Worm (Caenorhabditis elegans) whole organism, young adult: ENCODE measurements around the gene Y48A6B.9.
"Not testable (repeated sequence)": the region's sequence is repeated elsewhere in the genome, so short reads cannot be mapped to it uniquely, and the experiment has no call there.

Experiments used
- B0336.3 ChIP-seq: fragments of 200-800 bp; sonication (Bioruptor generic); IDR thresholded peaks from 2 replicates; pipeline ENCODE4 v1.3.6; 2022; ENCODE audit warnings: missing genetic modification characterization, missing compliant biosample characterization
- C06A6.2 ChIP-seq: fragments of 200-800 bp; sonication (Bioruptor generic); conservative IDR thresholded peaks from 2 replicates; pipeline ENCODE4 v1.3.6; 2022; ENCODE audit warnings: missing genetic modification characterization, missing compliant biosample characterization
- F33H1.4 ChIP-seq: fragments of 200-800 bp; sonication (Bioruptor generic); IDR thresholded peaks from 2 replicates; pipeline ENCODE4 v1.3.6; 2022; ENCODE audit warnings: missing genetic modification reagents, missing genetic modification characterization, missing compliant biosample characterization
- F39B2.1 ChIP-seq: fragments of 200-800 bp; sonication (Bioruptor generic); IDR thresholded peaks from 2 replicates; pipeline ENCODE4 v1.3.6; 2022; ENCODE audit warnings: missing genetic modification reagents, missing genetic modification characterization, missing compliant biosample characterization
- F49E8.2 ChIP-seq: sonication (generic microtip); optimal IDR thresholded peaks from 3 replicates; lab custom pipeline; 2017; ENCODE audit warnings: missing genetic modification characterization, mild to moderate bottlenecking, missing compliant biosample characterization, antibody characterized with exemption, moderate library complexity; ENCODE audit not compliant: insufficient read depth
- F52B5.7 ChIP-seq: sonication (generic microtip); optimal IDR thresholded peaks from 2 replicates; lab custom pipeline; 2016; ENCODE audit warnings: mild to moderate bottlenecking, missing genetic modification characterization, missing compliant biosample characterization
- Y56A3A.18 ChIP-seq: fragments of 200-800 bp; sonication (Bioruptor generic); IDR thresholded peaks from 2 replicates; pipeline ENCODE4 v1.3.6; 2022; ENCODE audit warnings: missing genetic modification reagents, missing genetic modification characterization, missing compliant biosample characterization
- atf-7 ChIP-seq: sonication (generic microtip); optimal IDR thresholded peaks from 2 replicates; lab custom pipeline; 2017; ENCODE audit warnings: mild to moderate bottlenecking, missing genetic modification characterization, missing compliant biosample characterization
- athp-1 ChIP-seq: sonication (generic microtip); optimal IDR thresholded peaks from 2 replicates; lab custom pipeline; 2017; ENCODE audit warnings: mild to moderate bottlenecking, missing genetic modification characterization, missing compliant biosample characterization
- cebp-1 ChIP-seq, 2 experiments: fragments of 200-800 bp in 1 of 2; sonication (Bioruptor generic) in 1 of 2; sonication (generic microtip) in 1 of 2; IDR thresholded peaks in 1 of 2; optimal IDR thresholded peaks in 1 of 2; 2 replicates each; pipeline versions ENCODE4 v1.3.6 to Lab custom; 2017 to 2022; ENCODE audit warnings: missing compliant biosample characterization in 2 of 2, missing genetic modification characterization in 2 of 2, mild to moderate bottlenecking in 1 of 2, missing genetic modification reagents in 1 of 2, moderate library complexity in 1 of 2
- cebp-2 ChIP-seq: fragments of 200-800 bp; sonication (Bioruptor generic); IDR thresholded peaks from 2 replicates; pipeline ENCODE4 v1.3.6; 2022; ENCODE audit warnings: missing genetic modification characterization, missing compliant biosample characterization
- ceh-100 ChIP-seq: fragments of 200-800 bp; sonication (Bioruptor generic); IDR thresholded peaks from 2 replicates; pipeline ENCODE4 v1.3.6; 2022; ENCODE audit warnings: missing genetic modification reagents, missing genetic modification characterization, missing compliant biosample characterization
- die-1 ChIP-seq: sonication (generic microtip); optimal IDR thresholded peaks from 2 replicates; lab custom pipeline; 2016; ENCODE audit warnings: missing genotype, mild to moderate bottlenecking, missing genetic modification characterization, missing compliant biosample characterization
- dox-1 ChIP-seq: fragments of 200-800 bp; sonication (Bioruptor generic); IDR thresholded peaks from 2 replicates; pipeline ENCODE4 v1.3.6; 2022; ENCODE audit warnings: missing genetic modification reagents, missing genetic modification characterization, missing compliant biosample characterization
- ets-4 ChIP-seq: fragments of 200-800 bp; sonication (Bioruptor generic); optimal IDR thresholded peaks from 2 replicates; lab custom pipeline; 2018; ENCODE audit warnings: mild to moderate bottlenecking, missing genetic modification characterization, missing compliant biosample characterization
- him-1 ChIP-seq: sonication (generic microtip); optimal IDR thresholded peaks from 2 replicates; lab custom pipeline; 2016; ENCODE audit warnings: missing genotype, missing genetic modification reagents, missing genetic modification characterization, missing compliant biosample characterization
- hrde-1 ChIP-seq: sonication (generic microtip); optimal IDR thresholded peaks from 2 replicates; lab custom pipeline; 2016; ENCODE audit warnings: missing genetic modification characterization, mild to moderate bottlenecking, missing compliant biosample characterization, moderate library complexity, missing genotype, missing genetic modification reagents, borderline replicate concordance
- let-526 ChIP-seq: fragments of 200-800 bp; sonication (Bioruptor generic); IDR thresholded peaks from 2 replicates; pipeline ENCODE4 v1.3.6; 2022; ENCODE audit warnings: missing genetic modification reagents, missing genetic modification characterization, missing compliant biosample characterization
- let-607 ChIP-seq, 2 experiments: fragments of 200-800 bp in 1 of 2; sonication (Bioruptor generic) in 1 of 2; sonication (generic microtip) in 1 of 2; optimal IDR thresholded peaks; 2 replicates each; lab custom pipeline; 2016 to 2018; ENCODE audit warnings: mild to moderate bottlenecking in 2 of 2, missing compliant biosample characterization in 2 of 2, missing genetic modification characterization in 2 of 2, moderate library complexity in 2 of 2, missing genotype in 1 of 2
- lin-26 ChIP-seq: fragments of 200-800 bp; sonication (Bioruptor generic); IDR thresholded peaks from 2 replicates; pipeline ENCODE4 v1.3.6; 2022; ENCODE audit warnings: missing genetic modification reagents, missing genetic modification characterization, missing compliant biosample characterization
- lin-40 ChIP-seq: sonication (generic microtip); optimal IDR thresholded peaks from 2 replicates; lab custom pipeline; 2016; ENCODE audit warnings: missing genetic modification characterization, mild to moderate bottlenecking, missing compliant biosample characterization, missing genotype, missing genetic modification reagents
- lin-54 ChIP-seq: fragments of 200-800 bp; sonication (Bioruptor generic); optimal IDR thresholded peaks from 2 replicates; lab custom pipeline; 2018; ENCODE audit warnings: mild to moderate bottlenecking, missing genetic modification characterization, missing compliant biosample characterization
- madf-10 ChIP-seq: sonication (generic microtip); optimal IDR thresholded peaks from 2 replicates; lab custom pipeline; 2016; ENCODE audit warnings: mild to moderate bottlenecking, missing genetic modification characterization, missing compliant biosample characterization
- madf-8 ChIP-seq: fragments of 200-800 bp; sonication (Bioruptor generic); conservative IDR thresholded peaks from 2 replicates; pipeline ENCODE4 v1.3.6; 2022; ENCODE audit warnings: missing genetic modification reagents, missing genetic modification characterization, missing compliant biosample characterization
- mcd-1 ChIP-seq: fragments of 200-800 bp; sonication (Bioruptor generic); IDR thresholded peaks from 2 replicates; pipeline ENCODE4 v1.3.6; 2022; ENCODE audit warnings: missing genetic modification reagents, missing genetic modification characterization, missing compliant biosample characterization
- mel-28 ChIP-seq: sonication (generic microtip); optimal IDR thresholded peaks from 2 replicates; lab custom pipeline; 2016; ENCODE audit warnings: borderline replicate concordance, mild to moderate bottlenecking, missing genetic modification characterization, missing compliant biosample characterization
- nfyb-1 ChIP-seq: fragments of 200-800 bp; sonication (Bioruptor generic); IDR thresholded peaks from 2 replicates; pipeline ENCODE4 v1.3.6; 2022; ENCODE audit warnings: missing genetic modification reagents, missing genetic modification characterization, missing compliant biosample characterization
- nhr-80 ChIP-seq: sonication (generic microtip); optimal IDR thresholded peaks from 2 replicates; lab custom pipeline; 2016; ENCODE audit warnings: missing genetic modification characterization, missing compliant biosample characterization
- nhr-90 ChIP-seq: sonication (generic microtip); optimal IDR thresholded peaks from 2 replicates; lab custom pipeline; 2016; ENCODE audit warnings: missing genotype, mild to moderate bottlenecking, missing genetic modification characterization, missing compliant biosample characterization
- pbrm-1 ChIP-seq: fragments of 200-800 bp; sonication (Bioruptor generic); IDR thresholded peaks from 2 replicates; pipeline ENCODE4 v1.3.6; 2022; ENCODE audit warnings: missing genetic modification reagents, missing genetic modification characterization, missing compliant biosample characterization
- pha-4 ChIP-seq: fragments of 150-350 bp; sonication (generic microtip); optimal IDR thresholded peaks from 2 replicates; lab custom pipeline; 2014; ENCODE audit warnings: missing biosample characterization, missing genetic modification reagents, missing genetic modification characterization
- repo-1 ChIP-seq: sonication (generic microtip); optimal IDR thresholded peaks from 2 replicates; lab custom pipeline; 2017; ENCODE audit warnings: mild to moderate bottlenecking, missing genetic modification characterization, missing compliant biosample characterization
- rpc-1 ChIP-seq, 2 experiments: fragments of 150-350 bp in 1 of 2; sonication (generic microtip) in 1 of 2; optimal IDR thresholded peaks; 2 replicates each; lab custom pipeline; 2014 to 2018; ENCODE audit warnings: missing biosample characterization in 1 of 2, missing genetic modification characterization in 1 of 2, missing genetic modification reagents in 1 of 2, missing genotype in 1 of 2
- snpc-1.1 ChIP-seq: sonication (generic microtip); optimal IDR thresholded peaks from 2 replicates; lab custom pipeline; 2017; ENCODE audit warnings: missing genetic modification characterization, mild to moderate bottlenecking, missing compliant biosample characterization, antibody characterized with exemption, moderate library complexity, missing genotype, missing genetic modification reagents; ENCODE audit not compliant: insufficient read depth
- snpc-4 ChIP-seq, 5 experiments: fragments of 150-350 bp in 1 of 5; sonication (generic microtip) in 4 of 5; optimal IDR thresholded peaks; 2 replicates each; lab custom pipeline; 2014 to 2018; ENCODE audit warnings: missing genetic modification characterization in 5 of 5, missing biosample characterization in 3 of 5, antibody characterized with exemption in 2 of 5, mild to moderate bottlenecking in 2 of 5, missing compliant biosample characterization in 2 of 5, missing genotype in 2 of 5, moderate library complexity in 2 of 5, missing genetic modification reagents in 1 of 5
- tbp1 ChIP-seq: fragments of 200-800 bp; sonication (Bioruptor generic); optimal IDR thresholded peaks from 2 replicates; lab custom pipeline; 2018; ENCODE audit warnings: mild to moderate bottlenecking, missing genetic modification characterization, missing compliant biosample characterization
- xnd-1 ChIP-seq: sonication (generic microtip); optimal IDR thresholded peaks from 2 replicates; lab custom pipeline; 2016; ENCODE audit warnings: missing genotype, missing genetic modification reagents, missing genetic modification characterization, missing compliant biosample characterization
- zim-3 ChIP-seq: sonication (generic microtip); optimal IDR thresholded peaks from 2 replicates; lab custom pipeline; 2017; ENCODE audit warnings: mild to moderate bottlenecking, missing genetic modification characterization, moderate library complexity, missing compliant biosample characterization
- ztf-22 ChIP-seq: fragments of 200-800 bp; sonication (Bioruptor generic); optimal IDR thresholded peaks from 2 replicates; lab custom pipeline; 2018; ENCODE audit warnings: mild to moderate bottlenecking, missing genetic modification characterization, moderate library complexity, missing compliant biosample characterization
- ztf-28 ChIP-seq: fragments of 200-800 bp; sonication (Bioruptor generic); IDR thresholded peaks from 2 replicates; pipeline ENCODE4 v1.3.6; 2022; ENCODE audit warnings: missing genetic modification reagents, missing genetic modification characterization, missing compliant biosample characterization

Y48A6B.9 gene

ce11 chrIII:11026516-11027048 lies 6.4 kb upstream of the Y48A6B.9 start, which contains the start of gene Y48A6B.7:
Y48A6B.7 (minus strand) TSS chrIII:11026566.
- peak; percentile 55 for TF ChIP-seq atf-7 (tag; lab: Kevin White, UChicago)
- TF ChIP-seq pha-4 (tag; lab: Kevin White, UChicago): peak; percentile 63
- TF ChIP-seq mcd-1 (GFP tag; lab: Robert Waterston, UW): 0 out of 2 replicates have a peak, but pooled peaks have one; percentile 41
- peak; percentile 11 for TF ChIP-seq lin-54 (GFP tag; lab: Kevin White, UChicago)
- TF ChIP-seq ztf-22 (GFP tag; lab: Kevin White, UChicago): no peak
- TF ChIP-seq nhr-80 (tag; lab: Kevin White, UChicago): peak; percentile 98
- peak; percentile 16 for TF ChIP-seq madf-10 (tag; lab: Kevin White, UChicago)
- no peak for TF ChIP-seq F39B2.1 (GFP tag; lab: Robert Waterston, UW)
- TF ChIP-seq nhr-90: peak; percentile 46
- peak; percentile 52; the same call in 1 of the 2 replicates for TF ChIP-seq dox-1
- TF ChIP-seq mel-28 (tag; lab: Kevin White, UChicago): no peak
- TF ChIP-seq pbrm-1 (GFP tag; lab: Robert Waterston, UW): 0 out of 2 replicates have a peak, but pooled peaks have one; percentile 24
- no peak for TF ChIP-seq F49E8.2 (tag; lab: Kevin White, UChicago)
- peak; percentile 36; the same call in 1 of the 2 replicates for TF ChIP-seq B0336.3 (GFP tag; lab: Robert Waterston, UW)
- TF ChIP-seq nfyb-1: peak; percentile 65; the same call in 1 of the 2 replicates
- peak; percentile 16 for TF ChIP-seq tbp1 (GFP tag; lab: Kevin White, UChicago)
- peak in 1 of 2 experiments; percentile 51 for TF ChIP-seq let-607 (tag; optimal IDR thresholded peaks at IDR 0.05; lab: Kevin White, UChicago)
- TF ChIP-seq lin-40: peak; percentile 18
- peak; percentile 20; the same call in 1 of the 2 replicates for TF ChIP-seq Y56A3A.18 (GFP tag; lab: Robert Waterston, UW)
- no peak for TF ChIP-seq snpc-4 (GFP tag; optimal IDR thresholded peaks at IDR 0.05; lab: Kevin White, UChicago)
- peak in 2 of 4 experiments; percentile 1 to 22 for TF ChIP-seq snpc-4 (tag; optimal IDR thresholded peaks at IDR 0.05; lab: Kevin White, UChicago)

DNA sequence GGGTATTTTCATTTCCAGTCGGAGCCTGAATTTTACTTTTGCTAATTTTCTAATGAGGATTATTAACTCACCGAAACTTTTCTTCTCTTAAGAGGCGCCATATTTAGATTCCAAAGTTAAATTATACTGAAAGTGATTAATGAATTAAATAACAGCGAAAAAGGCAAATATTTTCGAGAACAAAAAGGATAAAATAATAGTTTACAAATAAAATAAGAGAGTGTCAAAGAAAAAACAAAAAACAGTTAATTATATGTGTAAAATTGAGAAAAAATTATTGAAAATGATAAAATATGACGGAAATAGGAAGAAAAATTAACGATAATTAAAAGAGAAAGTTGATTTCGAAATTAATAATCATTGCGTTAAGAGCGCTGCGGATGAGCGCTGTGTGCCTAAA lies 3.6 kb upstream of the Y48A6B.9 start, which contains the start of gene Y48A6B.8:
Gene Y48A6B.8, minus strand, starts transcription at position 101 of the 400 bp plus-strand sequence.
- not testable (repeated sequence) for TF ChIP-seq atf-7 (tag; lab: Kevin White, UChicago); madf-8 (GFP tag; lab: Robert Waterston, UW); lin-26 (GFP tag; lab: Robert Waterston, UW)
- TF ChIP-seq, all 124 proteins: peak for 0; not testable (repeated sequence) for 124

ce11 chrIII:11031309-11031708 lies 1.7 kb upstream of the Y48A6B.9 start, which contains the start of gene Y48A6B.14:
Y48A6B.14 (plus strand) TSS chrIII:11031609.
- no peak for TF ChIP-seq xnd-1 (tag; lab: Kevin White, UChicago)
- no peak for TF ChIP-seq rpc-1 (optimal IDR thresholded peaks at IDR 0.05; lab: Kevin White, UChicago)
- TF ChIP-seq rpc-1 (tag; optimal IDR thresholded peaks at IDR 0.05; lab: Kevin White, UChicago): no peak
- TF ChIP-seq ceh-100: no peak
- TF ChIP-seq die-1: no peak
- TF ChIP-seq F39B2.1 (GFP tag; lab: Robert Waterston, UW): no peak
- no peak for TF ChIP-seq zim-3 (tag; lab: Kevin White, UChicago)
- no peak for TF ChIP-seq hrde-1
- TF ChIP-seq snpc-1.1 (tag; lab: Kevin White, UChicago): no peak
- TF ChIP-seq athp-1: no peak

- TF ChIP-seq repo-1 (tag; lab: Kevin White, UChicago) (no peak), C06A6.2 (GFP tag; lab: Robert Waterston, UW) (no peak), mcd-1 (GFP tag; lab: Robert Waterston, UW) (peak; percentile 86), nhr-90 (no peak), ets-4 (GFP tag; lab: Kevin White, UChicago) (no peak), F33H1.4 (GFP tag; lab: Robert Waterston, UW) (peak; percentile 71), F52B5.7 (tag; lab: Kevin White, UChicago) (no peak), let-526 (GFP tag; lab: Robert Waterston, UW) (no peak), cebp-2 (GFP tag; lab: Robert Waterston, UW) (no peak), cebp-1 (GFP tag; IDR thresholded peaks at IDR 0.05; lab: Robert Waterston, UW) (0 out of 2 replicates have a peak, but pooled peaks have one; percentile 26), cebp-1 (tag; optimal IDR thresholded peaks at IDR 0.05; lab: Kevin White, UChicago) (peak; percentile 69), ztf-28 (0 out of 2 replicates have a peak, but pooled peaks have one; percentile 46), him-1 (tag; lab: Kevin White, UChicago) (peak; percentile 36)
These were observed 3.2 kb downstream of the Y48A6B.9 start for ce11 chrIII:11036132-11036531.
